Worm (Caenorhabditis elegans) whole organism, late embryonic: ENCODE data around the gene dnj-16.

Experiments used
- C38D4.7 ChIP-seq: fragments of 200-800 bp; sonication (Bioruptor generic); optimal IDR thresholded peaks from 2 replicates; lab custom pipeline; 2018; ENCODE audit warnings: mild to moderate bottlenecking, missing genetic modification characterization, moderate library complexity, missing compliant biosample characterization
- ceh-2 ChIP-seq: sonication (generic microtip); optimal IDR thresholded peaks from 2 replicates; lab custom pipeline; 2016; ENCODE audit warnings: missing genotype, missing genetic modification characterization, missing compliant biosample characterization
- ceh-9 ChIP-seq: sonication (generic microtip); optimal IDR thresholded peaks from 2 replicates; lab custom pipeline; 2016; ENCODE audit warnings: mild to moderate bottlenecking, missing genetic modification characterization, inconsistent platforms, missing compliant biosample characterization
- elt-2 ChIP-seq: sonication (generic microtip); optimal IDR thresholded peaks from 2 replicates; lab custom pipeline; 2016; ENCODE audit warnings: missing genetic modification reagents, missing genetic modification characterization, missing compliant biosample characterization
- nfya-1 ChIP-seq: sonication (generic microtip); optimal IDR thresholded peaks from 2 replicates; lab custom pipeline; 2017; ENCODE audit warnings: missing genetic modification characterization, mild to moderate bottlenecking, missing compliant biosample characterization, antibody characterized with exemption, moderate library complexity
- odd-2 ChIP-seq: sonication (generic microtip); optimal IDR thresholded peaks from 2 replicates; lab custom pipeline; 2017; ENCODE audit warnings: antibody characterized with exemption, mild to moderate bottlenecking, missing genetic modification characterization, missing compliant biosample characterization
- pqm-1 ChIP-seq: sonication (generic microtip); optimal IDR thresholded peaks from 2 replicates; lab custom pipeline; 2016; ENCODE audit warnings: missing genetic modification characterization, missing compliant biosample characterization
- sox-4 ChIP-seq: sonication (generic microtip); optimal IDR thresholded peaks from 2 replicates; lab custom pipeline; 2017; ENCODE audit warnings: mild to moderate bottlenecking, missing genetic modification characterization, inconsistent platforms, missing compliant biosample characterization
- tbx-2 ChIP-seq: sonication (generic microtip); optimal IDR thresholded peaks from 2 replicates; lab custom pipeline; 2016; ENCODE audit warnings: missing genetic modification characterization, missing compliant biosample characterization
- unc-86 ChIP-seq: sonication (generic microtip); optimal IDR thresholded peaks from 2 replicates; lab custom pipeline; 2016; ENCODE audit warnings: missing genetic modification characterization, missing compliant biosample characterization

ce11 chrIII:4194349-4195110, 3.6 kb downstream of the dnj-16 start:
- TF ChIP-seq nfya-1 (no peak), pqm-1 (tag; lab: Kevin White, UChicago) (no peak), unc-86 (tag; lab: Kevin White, UChicago) (no peak), elt-2 (tag; lab: Kevin White, UChicago) (no peak), tbx-2 (tag; lab: Kevin White, UChicago) (no peak), ceh-9 (no peak), C38D4.7 (GFP tag; lab: Kevin White, UChicago) (no peak), odd-2 (tag; lab: Kevin White, UChicago) (no peak), ceh-2 (tag; lab: Kevin White, UChicago) (no peak), sox-4 (no peak)
